Fruit fly (Drosophila melanogaster) whole organism, wandering third instar larva: ENCODE measurements around the gene AP-1sigma.

Experiments
- CG9705 ChIP-seq: fragments of 200-800 bp; sonication (Bioruptor generic); optimal IDR thresholded peaks from 2 replicates; lab custom pipeline; 2018; ENCODE audit warnings: missing biosample characterization, mild to moderate bottlenecking, missing genetic modification characterization
- Hr83 ChIP-seq: fragments of 200-300 bp; sonication (Bioruptor generic); optimal IDR thresholded peaks from 2 replicates; lab custom pipeline; 2016; ENCODE audit warnings: missing biosample characterization, mild to moderate bottlenecking, missing genetic modification characterization, moderate library complexity; ENCODE audit not compliant: poor library complexity, severe bottlenecking
- Myc ChIP-seq: fragments of >200 bp; optimal IDR thresholded peaks from 2 replicates; lab custom pipeline; 2017
- Sp1 ChIP-seq: fragments of 200-800 bp; sonication (Bioruptor generic); optimal IDR thresholded peaks from 3 replicates; lab custom pipeline; 2019; ENCODE audit warnings: missing biosample characterization, mild to moderate bottlenecking, missing genetic modification characterization, moderate library complexity
- dmrt93B ChIP-seq: fragments of 200-800 bp; sonication (Bioruptor generic); optimal IDR thresholded peaks from 2 replicates; lab custom pipeline; 2018; ENCODE audit warnings: missing biosample characterization, mild to moderate bottlenecking, missing genetic modification characterization
- pan ChIP-seq: fragments of >200 bp; optimal IDR thresholded peaks from 2 replicates; lab custom pipeline; 2017
- psq ChIP-seq: fragments of 200-800 bp; sonication (Bioruptor generic); optimal IDR thresholded peaks from 3 replicates; lab custom pipeline; 2017; ENCODE audit warnings: missing biosample characterization, mild to moderate bottlenecking, missing genetic modification characterization, moderate library complexity
- sv ChIP-seq: fragments of 200-800 bp; sonication (Bioruptor generic); optimal IDR thresholded peaks from 3 replicates; lab custom pipeline; 2016; ENCODE audit warnings: missing biosample characterization, missing genetic modification characterization
- usp ChIP-seq: fragments of >200 bp; optimal IDR thresholded peaks from 2 replicates; lab custom pipeline; 2017; ENCODE audit warnings: missing biosample characterization, missing genetic modification characterization
- woc ChIP-seq: sonication (Bioruptor generic); optimal IDR thresholded peaks from 2 replicates; lab custom pipeline; 2016; ENCODE audit warnings: missing biosample characterization, mild to moderate bottlenecking, missing genetic modification characterization

dm6 chr3R:23940840-23941364 is 17.5 kb upstream of the AP-1sigma start:
- no peak for TF ChIP-seq Sp1
- no peak for TF ChIP-seq Myc (lab: Kevin White, UChicago)
- no peak for TF ChIP-seq pan (lab: Kevin White, UChicago)
- no peak for TF ChIP-seq woc
- TF ChIP-seq Hr83 (GFP tag; lab: Kevin White, UChicago) = no peak
- TF ChIP-seq psq = no peak
- TF ChIP-seq sv (GFP tag; lab: Kevin White, UChicago) = no peak
- peak; percentile 7 for TF ChIP-seq dmrt93B (GFP tag; lab: Kevin White, UChicago)
- no peak for TF ChIP-seq CG9705 (GFP tag; lab: Kevin White, UChicago)
- no peak for TF ChIP-seq usp (GFP tag; lab: Kevin White, UChicago)
